Worm (Caenorhabditis elegans) whole organism, L2 larva: ENCODE measurements around the gene Y37D8A.19.

Experiments used
- C34F6.9 ChIP-seq: fragments of 150-350 bp; optimal IDR thresholded peaks from 2 replicates; lab custom pipeline; 2014; ENCODE audit warnings: missing biosample characterization, missing genetic modification characterization
- F13H6.1 ChIP-seq: sonication (generic microtip); optimal IDR thresholded peaks from 2 replicates; lab custom pipeline; 2016; ENCODE audit warnings: missing genetic modification characterization, missing compliant biosample characterization
- R02D3.7 ChIP-seq: fragments of 150-350 bp; optimal IDR thresholded peaks from 2 replicates; lab custom pipeline; 2014; ENCODE audit warnings: missing biosample characterization, missing genetic modification characterization
- Y55F3AM.14 ChIP-seq: fragments of 200-800 bp; sonication (Bioruptor generic); optimal IDR thresholded peaks from 2 replicates; lab custom pipeline; 2018; ENCODE audit warnings: mild to moderate bottlenecking, missing genetic modification characterization, missing compliant biosample characterization
- ZK546.5 ChIP-seq: sonication (generic microtip); optimal IDR thresholded peaks from 2 replicates; lab custom pipeline; 2017; ENCODE audit warnings: missing biosample characterization, missing genetic modification characterization
- alr-1 ChIP-seq: fragments of 150-350 bp; optimal IDR thresholded peaks from 2 replicates; lab custom pipeline; 2014; ENCODE audit warnings: missing biosample characterization, missing genetic modification characterization
- aly-2 ChIP-seq: fragments of 150-350 bp; optimal IDR thresholded peaks from 2 replicates; lab custom pipeline; 2014; ENCODE audit warnings: missing biosample characterization, missing genetic modification characterization
- ama-1 ChIP-seq: fragments of 150-350 bp; optimal IDR thresholded peaks from 2 replicates; lab custom pipeline; 2018; ENCODE audit warnings: inconsistent platforms
- blmp-1 ChIP-seq: sonication (generic microtip); optimal IDR thresholded peaks from 2 replicates; lab custom pipeline; 2017; ENCODE audit warnings: missing genetic modification characterization, mild to moderate bottlenecking, missing compliant biosample characterization, antibody characterized with exemption, moderate library complexity; ENCODE audit not compliant: insufficient read depth
- ceh-16 ChIP-seq: fragments of 150-350 bp; optimal IDR thresholded peaks from 2 replicates; lab custom pipeline; 2014; ENCODE audit warnings: missing biosample characterization, missing genetic modification characterization
- ceh-82 ChIP-seq: fragments of 150-350 bp; optimal IDR thresholded peaks from 2 replicates; lab custom pipeline; 2014; ENCODE audit warnings: missing biosample characterization, missing genetic modification characterization
- crh-2 ChIP-seq: sonication (generic microtip); optimal IDR thresholded peaks from 2 replicates; lab custom pipeline; 2017; ENCODE audit warnings: missing biosample characterization, missing genetic modification characterization
- dmd-4 ChIP-seq: sonication (generic microtip); optimal IDR thresholded peaks from 2 replicates; lab custom pipeline; 2017; ENCODE audit warnings: missing biosample characterization, missing genetic modification characterization
- egl-27 ChIP-seq: sonication (generic microtip); optimal IDR thresholded peaks from 3 replicates; lab custom pipeline; 2017; ENCODE audit warnings: missing biosample characterization, missing genetic modification reagents, missing genetic modification characterization
- elt-1 ChIP-seq: fragments of 150-350 bp; optimal IDR thresholded peaks from 2 replicates; lab custom pipeline; 2014; ENCODE audit warnings: missing biosample characterization, missing genetic modification characterization
- elt-3 ChIP-seq: sonication (generic microtip); optimal IDR thresholded peaks from 2 replicates; lab custom pipeline; 2017; ENCODE audit warnings: missing biosample characterization, missing genetic modification characterization
- fos-1 ChIP-seq: fragments of 150-350 bp; optimal IDR thresholded peaks from 2 replicates; lab custom pipeline; 2014; ENCODE audit warnings: missing biosample characterization, missing genetic modification characterization
- gmeb-1 ChIP-seq: fragments of 150-350 bp; optimal IDR thresholded peaks from 2 replicates; lab custom pipeline; 2014; ENCODE audit warnings: missing biosample characterization, missing genetic modification characterization
- lin-11 ChIP-seq: fragments of 150-350 bp; sonication (generic microtip); optimal IDR thresholded peaks from 2 replicates; lab custom pipeline; 2014; ENCODE audit warnings: missing biosample characterization, missing genetic modification characterization, inconsistent platforms, mixed read lengths
- lin-13 ChIP-seq: fragments of 150-350 bp; optimal IDR thresholded peaks from 2 replicates; lab custom pipeline; 2014; ENCODE audit warnings: missing biosample characterization, missing genetic modification reagents, missing genetic modification characterization
- lin-39 ChIP-seq: fragments of 150-350 bp; optimal IDR thresholded peaks from 2 replicates; lab custom pipeline; 2014; ENCODE audit warnings: missing biosample characterization, missing genetic modification reagents, missing genetic modification characterization
- lsy-2 ChIP-seq, 2 experiments: fragments of 150-350 bp in 1 of 2; sonication (generic microtip) in 1 of 2; optimal IDR thresholded peaks; 2 replicates each; lab custom pipeline; 2014 to 2017; ENCODE audit warnings: missing biosample characterization in 2 of 2, missing genetic modification characterization in 2 of 2
- mab-5 ChIP-seq: fragments of 150-350 bp; optimal IDR thresholded peaks from 2 replicates; lab custom pipeline; 2014; ENCODE audit warnings: missing biosample characterization, missing genetic modification characterization
- mbf-1 ChIP-seq: sonication (generic microtip); optimal IDR thresholded peaks from 2 replicates; lab custom pipeline; 2017; ENCODE audit warnings: missing biosample characterization, missing genetic modification characterization
- mdl-1 ChIP-seq, 2 experiments: fragments of 150-350 bp in 1 of 2; sonication (generic microtip) in 1 of 2; optimal IDR thresholded peaks; 2 replicates each; lab custom pipeline; 2017; ENCODE audit warnings: missing biosample characterization in 2 of 2, missing genetic modification characterization in 2 of 2
- nhr-10 ChIP-seq: sonication (generic microtip); optimal IDR thresholded peaks from 2 replicates; lab custom pipeline; 2017; ENCODE audit warnings: missing biosample characterization, missing genetic modification characterization
- nhr-11 ChIP-seq: fragments of 150-350 bp; optimal IDR thresholded peaks from 2 replicates; lab custom pipeline; 2014; ENCODE audit warnings: missing biosample characterization, missing genetic modification characterization
- nhr-12 ChIP-seq: fragments of 150-350 bp; optimal IDR thresholded peaks from 2 replicates; lab custom pipeline; 2014; ENCODE audit warnings: missing biosample characterization, missing genetic modification characterization
- nhr-129 ChIP-seq: fragments of 150-350 bp; optimal IDR thresholded peaks from 2 replicates; lab custom pipeline; 2014; ENCODE audit warnings: missing biosample characterization, missing genetic modification characterization
- nhr-21 ChIP-seq: fragments of 150-350 bp; optimal IDR thresholded peaks from 2 replicates; lab custom pipeline; 2014; ENCODE audit warnings: missing biosample characterization, missing genetic modification characterization
- nhr-23 ChIP-seq: fragments of 150-350 bp; optimal IDR thresholded peaks from 2 replicates; lab custom pipeline; 2014; ENCODE audit warnings: missing biosample characterization, missing genetic modification reagents, missing genetic modification characterization
- nhr-237 ChIP-seq: fragments of 150-350 bp; optimal IDR thresholded peaks from 2 replicates; lab custom pipeline; 2014; ENCODE audit warnings: missing biosample characterization, missing genetic modification characterization
- nhr-25 ChIP-seq: fragments of 150-350 bp; sonication (generic microtip); optimal IDR thresholded peaks from 3 replicates; lab custom pipeline; 2014; ENCODE audit warnings: missing biosample characterization, missing genetic modification characterization
- nhr-6 ChIP-seq: fragments of 150-350 bp; optimal IDR thresholded peaks from 2 replicates; lab custom pipeline; 2014; ENCODE audit warnings: missing biosample characterization, missing genetic modification characterization
- nhr-77 ChIP-seq: fragments of 150-350 bp; optimal IDR thresholded peaks from 2 replicates; lab custom pipeline; 2014; ENCODE audit warnings: missing biosample characterization, missing genetic modification characterization
- peb-1 ChIP-seq: fragments of 150-350 bp; optimal IDR thresholded peaks from 2 replicates; lab custom pipeline; 2014; ENCODE audit warnings: missing biosample characterization, missing genetic modification characterization
- sem-4 ChIP-seq: fragments of 150-350 bp; optimal IDR thresholded peaks from 2 replicates; lab custom pipeline; 2014; ENCODE audit warnings: missing biosample characterization, missing genetic modification reagents, missing genetic modification characterization
- skn-1 ChIP-seq: sonication (generic microtip); optimal IDR thresholded peaks from 2 replicates; lab custom pipeline; 2017; ENCODE audit warnings: missing biosample characterization, missing genetic modification characterization
- sma-3 ChIP-seq: sonication (generic microtip); optimal IDR thresholded peaks from 2 replicates; lab custom pipeline; 2016; ENCODE audit warnings: missing genetic modification reagents, missing genetic modification characterization, missing compliant biosample characterization
- sma-9 ChIP-seq, 2 experiments: fragments of 150-350 bp in 1 of 2; sonication (generic microtip) in 1 of 2; optimal IDR thresholded peaks; 2 replicates each; lab custom pipeline; 2014 to 2016; ENCODE audit warnings: missing genetic modification characterization in 2 of 2, mild to moderate bottlenecking in 1 of 2, missing biosample characterization in 1 of 2, missing compliant biosample characterization in 1 of 2, missing genetic modification reagents in 1 of 2, moderate library complexity in 1 of 2
- snpc-4 ChIP-seq: fragments of 150-350 bp; optimal IDR thresholded peaks from 2 replicates; lab custom pipeline; 2014; ENCODE audit warnings: missing biosample characterization, missing genetic modification characterization
- unc-39 ChIP-seq: fragments of 150-350 bp; optimal IDR thresholded peaks from 2 replicates; lab custom pipeline; 2014; ENCODE audit warnings: missing biosample characterization, missing genetic modification characterization
- unc-55 ChIP-seq: fragments of 150-350 bp; sonication (generic microtip); optimal IDR thresholded peaks from 3 replicates; lab custom pipeline; 2014; ENCODE audit warnings: missing biosample characterization, missing genetic modification reagents, missing genetic modification characterization
- unc-62 ChIP-seq: fragments of 150-350 bp; optimal IDR thresholded peaks from 2 replicates; lab custom pipeline; 2014; ENCODE audit warnings: missing biosample characterization, missing genetic modification reagents, missing genetic modification characterization
- zag-1 ChIP-seq: fragments of 150-350 bp; optimal IDR thresholded peaks from 2 replicates; lab custom pipeline; 2014; ENCODE audit warnings: missing biosample characterization, missing genetic modification characterization
- ztf-1 ChIP-seq: fragments of 200-800 bp; sonication (Bioruptor generic); conservative IDR thresholded peaks from 2 replicates; pipeline ENCODE4 v1.3.6; 2022; ENCODE audit warnings: missing genetic modification characterization, missing compliant biosample characterization
- ztf-11 ChIP-seq: sonication (generic microtip); optimal IDR thresholded peaks from 2 replicates; lab custom pipeline; 2017; ENCODE audit warnings: missing biosample characterization, missing genetic modification characterization
- ztf-4 ChIP-seq: fragments of 150-350 bp; optimal IDR thresholded peaks from 2 replicates; lab custom pipeline; 2014; ENCODE audit warnings: missing biosample characterization, missing genetic modification characterization

Gene Y37D8A.19

ce11 chrIII:12977559-12977958 lies 47.9 kb downstream of the Y37D8A.19 start, which contains the start of gene ZK1010.2:
TSS of gene ZK1010.2 (minus strand) at chrIII:12977862.
- no peak for TF ChIP-seq peb-1
- no peak for TF ChIP-seq mbf-1
- no peak for TF ChIP-seq F13H6.1 (tag; lab: Kevin White, UChicago)
- no peak for TF ChIP-seq fos-1 (tag; lab: Kevin White, UChicago)
- TF ChIP-seq skn-1 (tag; lab: Kevin White, UChicago): no peak
- no peak for TF ChIP-seq nhr-77 (tag; lab: Kevin White, UChicago)
- no peak for TF ChIP-seq ztf-4

ce11 chrIII:12978473-12979174 lies 49.0 kb downstream of the Y37D8A.19 start, which contains the start of the genes ubq-2 and frg-1:
TSS of gene ubq-2 (minus strand) at chrIII:12978523.
TSS of gene frg-1 (plus strand) at chrIII:12979162.
- TF ChIP-seq R02D3.7 (tag; lab: Kevin White, UChicago) (peak; percentile 100), ama-1 (lab: Kevin White, UChicago) (peak; percentile 69), nhr-25 (tag; lab: Kevin White, UChicago) (peak; percentile 83), Y55F3AM.14 (GFP tag; lab: Kevin White, UChicago) (no peak), egl-27 (tag; lab: Kevin White, UChicago) (peak; percentile 61), mbf-1 (no peak), crh-2 (tag; lab: Kevin White, UChicago) (peak; percentile 87), sma-9 (GFP tag; optimal IDR thresholded peaks at IDR 0.05; lab: Kevin White, UChicago) (peak; percentile 81), sma-9 (tag; optimal IDR thresholded peaks at IDR 0.05; lab: Kevin White, UChicago) (no peak), nhr-12 (no peak), nhr-6 (tag; lab: Kevin White, UChicago) (peak; percentile 48), zag-1 (tag; lab: Kevin White, UChicago) (peak; percentile 76), alr-1 (tag; lab: Kevin White, UChicago) (no peak), mdl-1 (tag; optimal IDR thresholded peaks at IDR 0.05; lab: Kevin White, UChicago) (no peak), ztf-11 (tag; lab: Kevin White, UChicago) (no peak), unc-39 (no peak), nhr-237 (tag; lab: Kevin White, UChicago) (peak; percentile 35), unc-55 (GFP tag; lab: Kevin White, UChicago) (peak; percentile 91), ZK546.5 (tag; lab: Kevin White, UChicago) (peak; percentile 37), nhr-10 (tag; lab: Kevin White, UChicago) (peak; percentile 46), F13H6.1 (tag; lab: Kevin White, UChicago) (peak; percentile 84), mab-5 (peak; percentile 78), fos-1 (tag; lab: Kevin White, UChicago) (peak; percentile 66), ceh-82 (no peak), nhr-11 (no peak), sem-4 (tag; lab: Kevin White, UChicago) (peak; percentile 97), lin-39 (no peak), nhr-23 (tag; lab: Kevin White, UChicago) (no peak), aly-2 (tag; lab: Kevin White, UChicago) (no peak), elt-3 (tag; lab: Kevin White, UChicago) (no peak), lin-11 (tag; lab: Kevin White, UChicago) (peak; percentile 91), ztf-1 (GFP tag; lab: Robert Waterston, UW) (no peak), peb-1 (no peak), gmeb-1 (peak; percentile 86), skn-1 (tag; lab: Kevin White, UChicago) (no peak), nhr-21 (tag; lab: Kevin White, UChicago) (peak; percentile 86), nhr-77 (tag; lab: Kevin White, UChicago) (no peak), blmp-1 (no peak), lin-13 (GFP tag; lab: Kevin White, UChicago) (peak; percentile 84), ztf-4 (peak; percentile 59), lsy-2 (tag; optimal IDR thresholded peaks at IDR 0.05; lab: Kevin White, UChicago) (peak; percentile 99 to 100), unc-62 (GFP tag; lab: Kevin White, UChicago) (no peak), dmd-4 (tag; lab: Kevin White, UChicago) (peak; percentile 12), snpc-4 (tag; lab: Kevin White, UChicago) (peak; percentile 47), ceh-16 (tag; lab: Kevin White, UChicago) (peak; percentile 75), nhr-129 (tag; lab: Kevin White, UChicago) (peak; percentile 78), sma-3 (GFP tag; lab: Kevin White, UChicago) (peak; percentile 80), elt-1 (tag; lab: Kevin White, UChicago) (no peak), C34F6.9 (tag; lab: Kevin White, UChicago) (peak; percentile 79)
